Fruit fly (Drosophila melanogaster): Measurements from ENCODE around the gene asp.

Gene asp

dm6 chr3R:24753561-24754027 lies at the start of gene asp:
TSS of gene asp (plus strand) at chr3R:24753849.
- no peak for TF ChIP-seq CG8478 (optimal IDR thresholded peaks at IDR 0.05)
- no peak for TF ChIP-seq CTCF (optimal IDR thresholded peaks at IDR 0.05)

DNA sequence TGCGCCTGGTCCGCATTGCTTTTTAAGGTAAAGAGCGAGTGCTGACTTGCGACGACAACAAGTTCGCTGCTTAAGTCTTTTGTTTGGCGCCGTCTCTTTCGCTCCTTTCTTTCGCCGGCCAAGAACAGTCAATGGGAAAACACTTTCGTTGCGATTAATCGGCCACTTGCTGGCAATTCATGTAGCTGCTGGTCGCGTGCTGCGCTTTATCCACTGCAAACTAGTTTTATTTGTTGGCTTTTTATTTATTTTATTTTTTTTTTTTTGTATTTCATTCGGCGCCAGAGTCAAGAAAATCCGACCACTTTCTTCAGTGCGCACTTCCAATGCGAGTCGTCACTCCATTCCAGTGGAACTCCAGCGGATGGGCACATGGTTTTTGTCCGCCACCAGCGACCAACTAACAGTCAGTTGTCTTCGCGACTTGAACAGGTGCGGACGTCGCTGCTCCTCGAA lies 41.2 kb upstream of the asp start, which contains the start of the genes CG13627 and CG46316:
CG13627 (plus strand) TSS at position 406 of the 456 bp plus-strand sequence.
CG46316 (plus strand) TSS at position 406 of the 456 bp plus-strand sequence.
- no peak for TF ChIP-seq CTCF (optimal IDR thresholded peaks at IDR 0.05)
- TF ChIP-seq CG8478 (optimal IDR thresholded peaks at IDR 0.05), result no peak

DNA sequence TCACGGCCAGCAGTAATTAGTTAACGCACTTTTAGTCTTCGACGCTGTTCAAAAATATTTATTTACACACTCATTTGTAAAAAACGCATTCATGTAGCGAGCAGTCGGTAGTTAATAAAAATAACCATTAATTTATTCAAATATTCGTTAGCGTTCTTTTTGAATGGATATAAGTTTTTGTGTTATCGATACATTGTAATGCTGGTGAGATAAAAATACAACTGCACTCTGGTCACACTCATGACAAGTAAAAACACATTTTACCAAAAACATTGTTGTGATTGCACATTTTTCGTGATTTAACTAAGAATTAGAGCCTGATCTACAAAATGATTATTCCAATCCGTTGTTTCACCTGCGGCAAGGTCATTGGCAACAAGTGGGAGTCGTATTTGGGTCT lies 36.4 kb upstream of the asp start, which contains the start of gene Polr2L:
Polr2L (plus strand) TSS at position 223 of the 400 bp plus-strand sequence.
- TF ChIP-seq CTCF (optimal IDR thresholded peaks at IDR 0.05) (no peak), CG8478 (optimal IDR thresholded peaks at IDR 0.05) (no peak)

- no peak for TF ChIP-seq CG8478 (optimal IDR thresholded peaks at IDR 0.05)
- TF ChIP-seq CTCF (optimal IDR thresholded peaks at IDR 0.05), result no peak
These were observed 34.0 kb upstream of the asp start, which contains the start of the genes CG13630 and tok for dm6 chr3R:24719314-24720290. TSS of gene CG13630 (minus strand) at chr3R:24719364. TSS of gene tok (plus strand) at chr3R:24719697.

DNA sequence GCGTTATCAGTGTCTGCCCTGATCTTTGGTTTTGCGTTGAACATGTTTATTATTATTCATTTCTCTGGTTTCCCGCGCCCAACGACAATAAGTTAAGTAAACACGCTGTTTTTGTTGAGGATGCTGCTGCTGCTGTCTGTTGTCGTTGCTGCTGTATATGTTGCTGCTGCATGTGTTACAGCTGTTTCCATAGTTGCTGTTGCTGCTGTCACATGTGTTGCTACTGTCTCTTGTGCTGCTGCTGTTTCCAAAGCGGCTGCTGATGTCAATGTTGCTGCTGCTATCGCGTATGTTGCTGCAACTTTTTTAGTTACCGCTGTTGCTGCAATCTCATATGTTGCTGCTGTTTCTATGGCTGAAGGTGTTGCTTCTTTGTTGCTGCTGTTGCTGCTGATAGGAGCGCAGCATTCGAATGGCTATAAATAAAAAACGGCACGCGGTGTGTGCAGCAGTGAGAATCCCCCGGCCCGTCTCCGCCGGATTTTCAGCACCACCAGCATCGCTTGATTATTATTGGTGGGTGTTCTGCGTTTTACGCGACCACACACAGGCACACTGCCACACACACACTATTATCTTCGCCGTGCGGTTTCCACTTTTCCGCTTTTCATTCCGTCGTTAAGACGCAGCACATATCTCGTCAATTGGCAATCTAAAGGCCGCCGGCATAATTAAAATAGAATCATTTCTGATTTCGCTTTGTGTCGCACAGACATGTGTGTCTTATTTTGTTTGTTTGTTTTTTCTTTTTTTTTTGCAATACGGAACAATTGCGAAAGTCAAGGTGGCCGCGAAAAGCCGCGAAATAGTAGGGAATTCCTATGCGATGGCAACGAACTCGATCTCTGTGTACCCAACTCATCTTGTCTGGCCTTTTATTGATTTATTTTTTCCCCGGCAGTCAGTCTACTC lies 32.9 kb upstream of the asp start:
- TF ChIP-seq CG8478 (optimal IDR thresholded peaks at IDR 0.05) (no peak), CTCF (optimal IDR thresholded peaks at IDR 0.05) (no peak)

DNA sequence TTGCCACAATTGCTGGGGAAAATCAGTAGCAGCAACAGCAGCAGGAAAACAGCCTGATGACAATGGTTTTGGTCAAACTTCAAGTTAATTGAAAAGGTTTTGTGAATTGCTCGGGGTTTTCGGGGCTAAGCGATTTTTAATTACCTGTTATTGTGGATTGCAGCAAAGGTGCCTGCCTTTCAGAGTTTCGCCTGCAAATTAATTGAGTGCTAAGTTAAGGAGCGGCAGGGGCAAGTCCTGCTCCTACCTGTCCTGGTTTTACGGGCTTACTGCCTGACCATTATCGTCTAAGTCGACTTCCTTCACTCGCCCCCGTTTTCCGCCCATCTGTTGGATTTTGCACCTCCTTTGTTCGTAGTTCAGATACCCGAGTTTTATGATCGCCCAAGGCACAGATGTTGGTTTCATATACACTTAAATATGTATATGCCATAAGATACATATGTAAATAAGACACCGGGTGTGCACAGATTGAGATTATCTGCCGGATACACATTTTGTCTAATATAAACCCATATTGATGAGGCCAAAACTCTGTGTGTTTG lies 27.2 kb upstream of the asp start:
- TF ChIP-seq CG8478 (optimal IDR thresholded peaks at IDR 0.05), result no peak
- TF ChIP-seq CTCF (optimal IDR thresholded peaks at IDR 0.05), result no peak

DNA sequence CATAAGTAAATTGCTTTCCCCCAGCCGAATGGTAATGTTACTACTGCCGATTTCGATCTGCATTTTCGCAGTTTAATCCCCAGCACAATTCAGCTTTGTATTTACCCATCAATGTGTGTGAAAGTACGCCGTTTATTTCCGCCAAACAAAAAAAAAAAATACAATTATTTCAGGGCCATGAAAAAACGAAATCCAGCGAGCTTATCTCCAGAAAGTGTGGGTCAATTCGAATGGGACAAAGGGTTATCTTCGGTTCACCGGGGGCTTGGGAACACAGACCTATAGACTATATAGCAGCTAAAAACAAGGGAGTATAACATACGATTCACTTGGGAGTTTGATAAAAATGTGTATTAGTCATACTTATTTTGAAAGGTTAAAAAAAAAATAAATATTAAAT lies 26.6 kb upstream of the asp start:
- no peak for TF ChIP-seq CTCF (optimal IDR thresholded peaks at IDR 0.05)
- TF ChIP-seq CG8478 (optimal IDR thresholded peaks at IDR 0.05), result no peak

- TF ChIP-seq CG8478 (optimal IDR thresholded peaks at IDR 0.05) (no peak), CTCF (optimal IDR thresholded peaks at IDR 0.05) (no peak)
These were observed 4.3 kb upstream of the asp start, which contains the start of gene tld for dm6 chr3R:24749055-24749992. TSS of gene tld (plus strand) at chr3R:24749731.

DNA sequence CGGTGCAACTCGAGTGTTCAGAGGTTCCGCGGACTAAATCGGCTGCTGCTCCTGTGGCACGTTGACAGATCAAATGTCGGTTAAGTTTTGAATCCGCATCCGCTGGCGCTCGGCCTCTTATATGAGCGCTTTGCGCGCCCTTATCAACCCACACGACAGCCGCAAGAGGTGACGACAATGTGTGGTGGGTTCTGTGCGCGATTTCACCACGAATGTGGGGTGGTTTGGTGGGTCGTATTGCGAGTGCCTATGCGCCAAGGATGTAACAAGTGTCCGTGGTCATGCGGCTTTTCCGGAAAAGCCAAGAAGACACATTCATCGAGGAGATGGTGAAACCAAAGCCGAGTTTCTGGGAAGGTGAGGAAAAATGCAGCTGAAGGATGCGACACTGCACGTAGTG lies 11.3 kb downstream of the asp start, which contains the start of gene AstA:
AstA (minus strand) TSS at position 101 of the 400 bp plus-strand sequence.
- TF ChIP-seq CG8478 (optimal IDR thresholded peaks at IDR 0.05) (no peak), CTCF (optimal IDR thresholded peaks at IDR 0.05) (no peak)

dm6 chr3R:24766684-24767083 lies 13.0 kb downstream of the asp start:
- no peak for TF ChIP-seq CG8478 (optimal IDR thresholded peaks at IDR 0.05)
- TF ChIP-seq CTCF (optimal IDR thresholded peaks at IDR 0.05), result no peak

DNA sequence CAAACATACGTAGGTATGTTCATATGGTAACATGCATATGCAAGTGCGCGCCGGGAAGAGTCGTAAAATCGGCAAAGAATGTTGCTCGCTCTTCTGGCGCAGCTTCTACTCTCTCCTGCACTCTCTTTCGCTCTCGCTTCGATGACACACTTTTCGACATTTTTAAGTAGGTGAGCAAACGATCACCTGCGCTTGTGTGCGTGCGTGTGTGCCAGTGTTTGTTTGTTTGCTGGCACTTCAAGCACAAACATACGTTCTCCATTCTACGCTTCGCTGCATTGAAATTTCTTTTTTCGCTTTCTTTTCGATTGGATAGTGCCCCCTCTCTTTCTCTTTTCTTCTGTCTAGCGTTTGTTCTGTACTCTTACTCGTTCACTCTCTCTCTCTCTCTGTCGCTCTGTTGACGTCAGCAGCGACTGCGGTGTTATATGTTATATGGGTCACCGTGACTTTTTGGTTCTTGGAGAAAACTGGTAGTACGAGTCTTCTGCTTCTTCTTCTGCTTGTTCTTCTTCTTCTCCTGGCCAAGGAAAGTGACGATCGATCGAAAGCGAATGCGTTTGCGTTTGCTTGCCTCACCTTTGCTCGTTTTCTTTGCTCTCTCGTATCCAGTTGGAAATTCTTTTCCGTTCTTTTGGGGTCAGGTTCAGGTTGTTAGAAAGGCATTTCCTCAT lies 14.2 kb downstream of the asp start:
- no peak for TF ChIP-seq CG8478 (optimal IDR thresholded peaks at IDR 0.05)
- no peak for TF ChIP-seq CTCF (optimal IDR thresholded peaks at IDR 0.05)

DNA sequence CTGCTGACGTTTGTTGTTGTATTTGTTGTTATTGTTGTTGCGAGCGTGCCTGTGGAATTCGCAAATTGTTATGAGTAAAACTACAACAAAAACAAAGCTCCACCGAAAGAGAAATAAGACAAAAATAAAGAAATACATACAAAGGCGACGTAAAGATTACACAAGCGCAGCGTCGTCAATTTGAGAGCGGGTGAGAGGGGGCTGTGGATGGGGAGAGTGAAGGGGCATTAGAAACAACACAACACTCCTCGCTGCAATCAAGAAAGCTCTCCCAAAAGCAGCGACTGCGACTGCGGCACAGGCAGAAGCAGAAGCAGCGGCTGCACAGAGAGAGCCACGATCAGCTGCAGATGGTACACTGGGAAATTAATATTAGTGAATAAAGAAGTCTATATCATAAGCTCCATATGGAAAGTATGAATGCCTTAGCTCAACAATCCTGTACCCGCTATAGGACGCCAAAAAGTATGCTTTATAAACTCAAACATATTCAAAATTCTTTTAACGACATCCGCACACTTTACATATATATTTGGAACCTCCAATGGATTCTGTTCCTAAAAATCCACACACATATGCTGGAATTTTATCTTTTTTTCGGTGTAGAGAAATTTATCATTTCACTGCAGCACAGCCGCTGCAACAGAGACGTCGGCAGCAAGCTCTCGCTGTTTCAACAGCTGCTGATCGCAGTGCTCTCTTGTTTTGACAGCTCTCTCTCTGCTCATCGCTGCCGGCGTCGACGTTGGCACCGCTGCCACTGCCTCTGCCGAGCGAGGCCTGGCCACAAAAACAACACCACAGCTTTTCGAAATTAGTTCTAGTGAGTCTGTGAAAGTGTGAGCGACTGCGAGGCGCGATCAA lies 15.1 kb downstream of the asp start, which contains the start of gene CG13631:
CG13631 (plus strand) TSS at position 814 of the 864 bp plus-strand sequence.
- TF ChIP-seq CTCF (optimal IDR thresholded peaks at IDR 0.05), result no peak
